Fruit fly (Drosophila melanogaster): Measurements from ENCODE around the gene CG42445.

CG42445 gene

DNA sequence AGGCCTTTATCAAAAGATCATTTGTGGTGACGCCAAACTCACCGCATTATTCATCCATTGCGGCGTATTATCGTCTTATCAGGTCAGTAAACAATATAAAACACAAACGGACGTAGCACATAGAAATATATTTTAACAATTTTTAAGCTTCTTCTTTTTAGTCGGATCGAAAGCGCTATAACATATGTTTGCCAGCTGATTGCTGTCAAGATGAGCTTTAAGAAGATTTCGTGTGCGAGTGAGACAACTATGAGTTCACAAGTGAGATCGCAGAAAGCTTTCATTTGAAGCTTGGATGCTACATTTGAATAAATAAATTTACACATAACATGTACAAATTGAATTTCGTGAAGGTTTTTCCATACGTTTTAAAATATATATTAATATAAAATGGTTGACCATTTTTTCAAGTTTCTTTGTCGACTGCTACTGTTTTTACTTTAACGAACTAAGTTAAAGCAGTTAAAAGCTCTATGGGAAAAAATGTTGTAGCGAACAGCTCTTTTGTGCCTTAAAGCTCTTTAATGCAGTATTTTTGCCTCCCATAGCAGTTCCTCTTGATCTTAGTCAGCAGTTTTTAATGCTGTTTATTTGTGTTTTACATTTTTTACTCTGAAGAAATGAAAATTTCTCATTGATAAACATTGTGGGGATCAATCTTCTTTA is at the start of gene CG42445:
Gene CG42445 (minus strand): TSS at position 186 of the 666 bp plus-strand sequence.
- no peak for TF ChIP-seq Jra (GFP tag; optimal IDR thresholded peaks at IDR 0.05)
- TF ChIP-seq CrebA (GFP tag; optimal IDR thresholded peaks at IDR 0.05; ENCODE audit: borderline replicate concordance): peak; percentile 10
- peak; percentile 6 for TF ChIP-seq Vsx2 (GFP tag; optimal IDR thresholded peaks at IDR 0.05; ENCODE audit: partially characterized antibody)
- TF ChIP-seq brk (GFP tag; optimal IDR thresholded peaks at IDR 0.05): peak; percentile 40
- TF ChIP-seq Dif (GFP tag; optimal IDR thresholded peaks at IDR 0.05; ENCODE audit: partially characterized antibody): peak; percentile 65
- TF ChIP-seq sage (GFP tag; optimal IDR thresholded peaks at IDR 0.05): peak; percentile 62
- no peak for TF ChIP-seq usp (GFP tag; optimal IDR thresholded peaks at IDR 0.05)
- no peak for TF ChIP-seq lola (GFP tag; optimal IDR thresholded peaks at IDR 0.05)
- no peak for TF ChIP-seq foxo (GFP tag; optimal IDR thresholded peaks at IDR 0.05)
- TF ChIP-seq CG32264 (GFP tag; optimal IDR thresholded peaks at IDR 0.05): no peak

DNA sequence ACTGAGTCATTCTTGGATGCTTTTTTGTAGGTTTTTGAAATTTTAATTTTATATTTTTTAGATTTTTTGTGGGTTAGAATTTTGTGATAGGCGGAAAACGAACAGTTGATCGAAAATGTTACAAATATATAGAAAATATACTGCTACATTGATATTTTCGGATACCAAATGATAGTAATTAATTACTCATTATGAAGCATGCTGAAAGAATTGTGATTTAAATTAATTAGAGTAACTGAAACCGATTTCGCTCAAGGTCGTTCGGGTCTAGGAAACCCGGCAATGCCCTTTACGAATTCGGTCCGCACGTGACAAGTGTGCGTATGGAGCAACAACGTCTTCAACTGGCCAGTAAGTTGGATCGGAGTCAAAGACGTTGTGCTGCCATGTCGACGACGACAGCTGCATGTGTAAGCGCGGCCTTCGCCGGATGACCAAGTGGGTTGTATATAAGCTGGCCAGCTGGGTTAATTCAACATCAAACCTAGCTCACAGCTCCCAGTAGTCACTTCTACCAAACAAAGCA is 43.7 kb upstream of the CG42445 start, which contains the start of the genes CG7366 and CG13679:
Gene CG7366 (minus strand): TSS at position 101 of the 526 bp plus-strand sequence.
Gene CG13679 (plus strand): TSS at position 476 of the 526 bp plus-strand sequence.
- TF ChIP-seq sv (GFP tag; optimal IDR thresholded peaks at IDR 0.05): no peak
- no peak for TF ChIP-seq sage (GFP tag; optimal IDR thresholded peaks at IDR 0.05)
- TF ChIP-seq psq (GFP tag; optimal IDR thresholded peaks at IDR 0.05): no peak
- TF ChIP-seq Sp1 (GFP tag; optimal IDR thresholded peaks at IDR 0.05): no peak
- TF ChIP-seq brk (GFP tag; optimal IDR thresholded peaks at IDR 0.05): no peak
- no peak for TF ChIP-seq br (GFP tag; optimal IDR thresholded peaks at IDR 0.05)
- no peak for TF ChIP-seq Mio (GFP tag; optimal IDR thresholded peaks at IDR 0.05)

DNA sequence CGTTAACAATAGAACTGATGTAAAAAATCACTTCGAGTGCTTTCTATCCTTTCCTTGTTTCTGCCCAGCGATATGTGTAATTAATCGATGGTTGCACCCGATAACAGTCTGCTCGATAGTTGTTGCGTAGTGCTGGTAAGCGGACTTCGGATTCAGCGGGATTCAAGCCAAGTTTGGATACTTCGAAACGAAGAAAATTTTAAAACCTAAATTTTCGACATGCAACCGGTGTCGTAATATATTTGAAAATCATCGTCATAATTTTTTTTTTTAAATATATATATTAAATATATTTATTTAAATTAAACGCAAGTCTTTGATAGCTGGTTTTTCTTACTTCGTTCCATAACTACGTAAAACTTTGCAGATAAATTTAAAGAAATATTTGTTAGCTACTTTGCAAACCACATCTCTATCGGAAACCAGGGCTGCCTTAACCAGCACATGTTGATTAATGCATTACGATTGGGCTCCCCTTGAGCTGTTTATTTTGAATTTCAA is 39.1 kb upstream of the CG42445 start, which contains the start of the genes UbcE2M and Dhps:
Gene UbcE2M (minus strand): TSS at position 209 of the 501 bp plus-strand sequence.
Gene Dhps (plus strand): TSS at position 429 of the 501 bp plus-strand sequence.
- TF ChIP-seq sv (GFP tag; optimal IDR thresholded peaks at IDR 0.05): no peak
- TF ChIP-seq CrebA (GFP tag; optimal IDR thresholded peaks at IDR 0.05; ENCODE audit: borderline replicate concordance): no peak
- no peak for TF ChIP-seq lola (GFP tag; optimal IDR thresholded peaks at IDR 0.05)
- TF ChIP-seq Hr83 (GFP tag; optimal IDR thresholded peaks at IDR 0.05; ENCODE audit: poor library complexity, severe bottlenecking): peak; percentile 40
- TF ChIP-seq dmrt93B (GFP tag; optimal IDR thresholded peaks at IDR 0.05): peak; percentile 86
- peak; percentile 42 for TF ChIP-seq br (GFP tag; optimal IDR thresholded peaks at IDR 0.05)
- TF ChIP-seq OdsH (GFP tag; optimal IDR thresholded peaks at IDR 0.05): peak; percentile 61
- TF ChIP-seq N (GFP tag; optimal IDR thresholded peaks at IDR 0.05): no peak
- no peak for TF ChIP-seq pan (optimal IDR thresholded peaks at IDR 0.05)
- no peak for TF ChIP-seq tai (GFP tag; optimal IDR thresholded peaks at IDR 0.05)
- TF ChIP-seq Myc (optimal IDR thresholded peaks at IDR 0.05): peak; percentile 90
- no peak for TF ChIP-seq fru (GFP tag; optimal IDR thresholded peaks at IDR 0.05)
- TF ChIP-seq Dif (GFP tag; optimal IDR thresholded peaks at IDR 0.05; ENCODE audit: partially characterized antibody): no peak
- TF ChIP-seq Dfd (GFP tag; optimal IDR thresholded peaks at IDR 0.05): no peak
- peak in 1 of 2 experiments; percentile 77 for TF ChIP-seq foxo (GFP tag; optimal IDR thresholded peaks at IDR 0.05)
- TF ChIP-seq rgr (GFP tag; optimal IDR thresholded peaks at IDR 0.05): peak; percentile 72
- TF ChIP-seq Jra (GFP tag; optimal IDR thresholded peaks at IDR 0.05): no peak
- no peak for TF ChIP-seq jim (GFP tag; optimal IDR thresholded peaks at IDR 0.05)
- TF ChIP-seq ey (GFP tag; optimal IDR thresholded peaks at IDR 0.05): peak; percentile 54
- peak; percentile 46 for TF ChIP-seq woc (GFP tag; optimal IDR thresholded peaks at IDR 0.05)
- no peak for TF ChIP-seq usp (GFP tag; optimal IDR thresholded peaks at IDR 0.05)
- no peak for TF ChIP-seq Vsx2 (GFP tag; optimal IDR thresholded peaks at IDR 0.05; ENCODE audit: partially characterized antibody)
- TF ChIP-seq brk (GFP tag; optimal IDR thresholded peaks at IDR 0.05): no peak
- TF ChIP-seq dsf (GFP tag; optimal IDR thresholded peaks at IDR 0.05; ENCODE audit: borderline replicate concordance): no peak
- peak; percentile 68 for TF ChIP-seq h (GFP tag; optimal IDR thresholded peaks at IDR 0.05)
- no peak for TF ChIP-seq Abd-B (GFP tag; optimal IDR thresholded peaks at IDR 0.05)
- peak; percentile 79 for TF ChIP-seq HLH106 (tag; optimal IDR thresholded peaks at IDR 0.05)
- no peak for TF ChIP-seq Mio (GFP tag; optimal IDR thresholded peaks at IDR 0.05)
- TF ChIP-seq Hnf4 (GFP tag; optimal IDR thresholded peaks at IDR 0.05): no peak
- no peak for TF ChIP-seq CG32264 (GFP tag; optimal IDR thresholded peaks at IDR 0.05)
- TF ChIP-seq CG9705 (GFP tag; optimal IDR thresholded peaks at IDR 0.05): peak; percentile 67
- TF ChIP-seq Sp1 (GFP tag; optimal IDR thresholded peaks at IDR 0.05): peak; percentile 76
- no peak for TF ChIP-seq Hr78 (GFP tag; optimal IDR thresholded peaks at IDR 0.05)
- TF ChIP-seq GATAd (GFP tag; optimal IDR thresholded peaks at IDR 0.05): peak; percentile 0
- TF ChIP-seq sage (GFP tag; optimal IDR thresholded peaks at IDR 0.05): no peak
- TF ChIP-seq dl (GFP tag; optimal IDR thresholded peaks at IDR 0.05; ENCODE audit: insufficient read depth in 1 of 2, partially characterized antibody in 2 of 2): no peak
- no peak for TF ChIP-seq Rel (GFP tag; optimal IDR thresholded peaks at IDR 0.05)
- no peak for TF ChIP-seq Rel (tag; optimal IDR thresholded peaks at IDR 0.05)
- TF ChIP-seq psq (GFP tag; optimal IDR thresholded peaks at IDR 0.05): peak; percentile 78
